Fruit fly (Drosophila melanogaster): ENCODE data around the gene CG13280.

Gene CG13280

dm6 chr2L:16852318-16852932 lies 31.5 kb upstream of the CG13280 start, which contains the start of gene CG31810 (continued):
- TF ChIP-seq CG15269 (tag; optimal IDR thresholded peaks at IDR 0.05) (peak; percentile 23), sqz (GFP tag; optimal IDR thresholded peaks at IDR 0.05) (no peak), wdn (GFP tag; IDR thresholded peaks at IDR 0.05) (no peak), CG2116 (GFP tag; optimal IDR thresholded peaks at IDR 0.05) (no peak), pita (GFP tag; optimal IDR thresholded peaks at IDR 0.05) (peak; percentile 3), CG6854 (GFP tag; optimal IDR thresholded peaks at IDR 0.05) (no peak), sim (GFP tag; IDR thresholded peaks at IDR 0.05) (no peak), CG30431 (GFP tag; optimal IDR thresholded peaks at IDR 0.05) (no peak), CG2199 (GFP tag; IDR thresholded peaks at IDR 0.05) (peak; percentile 7; the same call in 1 of the 3 replicates), CG16815 (GFP tag; optimal IDR thresholded peaks at IDR 0.05) (no peak), Med (GFP tag) (peak; percentile 11), bcd (GFP tag; optimal IDR thresholded peaks at IDR 0.05) (no peak), tio (GFP tag; optimal IDR thresholded peaks at IDR 0.05) (no peak), CG13775 (GFP tag; optimal IDR thresholded peaks at IDR 0.05) (no peak), CG2120 (GFP tag; optimal IDR thresholded peaks at IDR 0.05) (no peak), Stat92E (GFP tag; optimal IDR thresholded peaks at IDR 0.05) (no peak), unpg (GFP tag; optimal IDR thresholded peaks at IDR 0.05) (peak; percentile 35), CG10543 (GFP tag; optimal IDR thresholded peaks at IDR 0.05) (no peak), gcm (GFP tag; optimal IDR thresholded peaks at IDR 0.05) (peak; percentile 12), stc (GFP tag; IDR thresholded peaks at IDR 0.05) (0 out of 2 replicates have a peak, but pooled peaks have one; percentile 8), CG33213 (GFP tag; optimal IDR thresholded peaks at IDR 0.05) (no peak), CG5953 (GFP tag; IDR thresholded peaks at IDR 0.05) (no peak), grau (tag; optimal IDR thresholded peaks at IDR 0.05) (peak; percentile 17), Deaf1 (tag; optimal IDR thresholded peaks at IDR 0.05) (no peak), fru (optimal IDR thresholded peaks at IDR 0.05) (no peak), Fer1 (GFP tag; optimal IDR thresholded peaks at IDR 0.05) (peak; percentile 8), stwl (tag; optimal IDR thresholded peaks at IDR 0.05) (peak; percentile 16), CG16779 (GFP tag; IDR thresholded peaks at IDR 0.05) (no peak), CG17361 (GFP tag; IDR thresholded peaks at IDR 0.05) (0 out of 3 replicates have a peak, but pooled peaks have one; percentile 20), Dref (GFP tag; IDR thresholded peaks at IDR 0.05) (no peak), Blimp-1 (GFP tag; optimal IDR thresholded peaks at IDR 0.05) (peak; percentile 4), Aef1 (GFP tag; IDR thresholded peaks at IDR 0.05) (no peak), Hr51 (GFP tag; optimal IDR thresholded peaks at IDR 0.05) (peak in 1 of 2 experiments; percentile 21), CG12391 (tag; optimal IDR thresholded peaks at IDR 0.05) (peak; percentile 17), ken (GFP tag; IDR thresholded peaks at IDR 0.05) (no peak), caup (GFP tag; optimal IDR thresholded peaks at IDR 0.05; ENCODE audit: severe bottlenecking) (no peak), CTCF (GFP tag; optimal IDR thresholded peaks at IDR 0.05) (peak; percentile 31), Hmr (GFP tag; optimal IDR thresholded peaks at IDR 0.05) (peak; percentile 19), vfl (GFP tag; optimal IDR thresholded peaks at IDR 0.05) (no peak)

dm6 chr2L:16850442-16850841 lies 29.5 kb upstream of the CG13280 start:
- TF ChIP-seq odd (GFP tag; optimal IDR thresholded peaks at IDR 0.05), result no peak
- no peak for TF ChIP-seq fd64A (GFP tag; optimal IDR thresholded peaks at IDR 0.05)
- no peak for TF ChIP-seq CG1233 (GFP tag; optimal IDR thresholded peaks at IDR 0.05)
- no peak for TF ChIP-seq CG14441 (GFP tag; IDR thresholded peaks at IDR 0.05)
- TF ChIP-seq CG16815 (GFP tag; optimal IDR thresholded peaks at IDR 0.05), result no peak
- no peak for TF ChIP-seq psq (GFP tag; optimal IDR thresholded peaks at IDR 0.05)
- no peak for TF ChIP-seq D19A (tag; optimal IDR thresholded peaks at IDR 0.05)
- TF ChIP-seq zfh2 (GFP tag; optimal IDR thresholded peaks at IDR 0.05), result no peak
- TF ChIP-seq crp (GFP tag; optimal IDR thresholded peaks at IDR 0.05), result no peak
- TF ChIP-seq GATAe (GFP tag; conservative IDR thresholded peaks at IDR 0.05), result 0 out of 2 replicates have a peak, but pooled peaks have one; percentile 15
- no peak for TF ChIP-seq pho (GFP tag; optimal IDR thresholded peaks at IDR 0.05)
- TF ChIP-seq CG11085 (GFP tag; IDR thresholded peaks at IDR 0.05), result no peak
- TF ChIP-seq exex (tag; optimal IDR thresholded peaks at IDR 0.05), result peak; percentile 35
- no peak for TF ChIP-seq CG13624 (GFP tag; optimal IDR thresholded peaks at IDR 0.05)
- no peak for TF ChIP-seq Oli (tag; optimal IDR thresholded peaks at IDR 0.05)

Measured in whole organism, embryonic.